Worm (Caenorhabditis elegans): ENCODE data around the gene add-2.

add-2 gene

ce11 chrV:11995862-11996261 is 17.3 kb downstream of the add-2 start, which contains the start of gene C52E4.12:
TSS of gene C52E4.12 (plus strand) at chrV:11996162.
- TF ChIP-seq hpl-2 (GFP tag; optimal IDR thresholded peaks at IDR 0.05) (no peak), snu-23 (GFP tag; optimal IDR thresholded peaks at IDR 0.05) (no peak)

DNA sequence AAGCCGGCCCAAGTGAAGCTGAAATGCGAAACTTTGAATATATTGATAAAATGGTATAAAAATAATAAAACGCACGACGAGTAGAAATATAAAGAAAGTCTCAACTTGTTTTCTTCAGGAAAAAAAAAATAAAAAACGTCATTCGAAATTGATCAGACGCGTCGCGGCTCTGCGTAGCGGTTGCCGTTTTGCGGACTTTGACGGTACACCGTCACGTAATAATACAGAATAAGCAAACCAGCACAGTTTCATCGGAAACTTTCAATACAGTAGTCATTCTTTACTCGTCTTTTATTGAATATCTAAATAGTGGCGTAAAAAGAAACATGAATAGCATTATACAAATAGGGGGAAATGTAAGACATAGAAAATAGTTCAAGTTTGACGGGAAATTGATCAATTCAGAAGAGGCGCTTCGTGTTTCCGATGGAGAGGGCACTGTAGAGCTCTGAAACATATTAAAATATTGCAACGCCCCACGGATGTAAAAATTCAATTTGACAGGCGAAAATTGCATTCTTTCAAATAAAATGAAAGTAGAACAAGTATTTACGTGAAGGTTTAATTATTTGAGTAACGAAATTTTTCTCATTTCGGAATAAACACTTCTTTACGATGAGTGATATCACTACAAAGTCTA is 19.4 kb downstream of the add-2 start, which contains the start of the genes cyl-1 and C52E4.7:
cyl-1 (minus strand) TSS at position 18 of the 640 bp plus-strand sequence.
C52E4.7 (plus strand) TSS at position 590 of the 640 bp plus-strand sequence.
- TF ChIP-seq ets-5 (GFP tag; IDR thresholded peaks at IDR 0.05) (no peak), dsc-1 (tag; optimal IDR thresholded peaks at IDR 0.05) (no peak), alr-1 (tag; optimal IDR thresholded peaks at IDR 0.05; ENCODE audit: borderline replicate concordance) (no peak), lin-39 (tag; optimal IDR thresholded peaks at IDR 0.05) (no peak), pax-3 (tag; optimal IDR thresholded peaks at IDR 0.05) (no peak), snpc-4 (tag; optimal IDR thresholded peaks at IDR 0.05) (peak; percentile 59), nhr-47 (tag; optimal IDR thresholded peaks at IDR 0.05) (peak; percentile 50), nhr-77 (tag; optimal IDR thresholded peaks at IDR 0.05) (no peak), pqm-1 (tag; optimal IDR thresholded peaks at IDR 0.05) (no peak), irx-1 (tag; optimal IDR thresholded peaks at IDR 0.05) (no peak), fkh-10 (GFP tag; optimal IDR thresholded peaks at IDR 0.05) (no peak), grh-1 (GFP tag; IDR thresholded peaks at IDR 0.05) (no peak), zag-1 (tag; optimal IDR thresholded peaks at IDR 0.05) (no peak), unc-86 (tag; optimal IDR thresholded peaks at IDR 0.05) (no peak), lin-14 (GFP tag; optimal IDR thresholded peaks at IDR 0.05) (peak; percentile 56), lin-13 (GFP tag; optimal IDR thresholded peaks at IDR 0.05) (peak; percentile 46), pag-3 (tag; optimal IDR thresholded peaks at IDR 0.05; ENCODE audit: borderline replicate concordance, insufficient read depth) (no peak), fos-1 (tag; optimal IDR thresholded peaks at IDR 0.05) (no peak), nhr-84 (tag; optimal IDR thresholded peaks at IDR 0.05) (no peak), lin-15B (tag; optimal IDR thresholded peaks at IDR 0.05) (peak; percentile 57), mdl-1 (tag; optimal IDR thresholded peaks at IDR 0.05) (peak in 1 of 2 experiments; percentile 48), sup-37 (GFP tag; optimal IDR thresholded peaks at IDR 0.05) (no peak), egl-27 (tag; optimal IDR thresholded peaks at IDR 0.05) (no peak), nhr-28 (tag; optimal IDR thresholded peaks at IDR 0.05) (no peak), unc-98 (GFP tag; IDR thresholded peaks at IDR 0.05) (no peak), egl-13 (tag; optimal IDR thresholded peaks at IDR 0.05) (no peak), skn-1 (tag; optimal IDR thresholded peaks at IDR 0.05) (peak; percentile 76), lsy-2 (tag; optimal IDR thresholded peaks at IDR 0.05) (peak; percentile 54 to 86), swsn-7 (tag; optimal IDR thresholded peaks at IDR 0.05) (peak; percentile 37), lir-3 (tag; optimal IDR thresholded peaks at IDR 0.05; ENCODE audit: poor library complexity) (no peak), nhr-76 (tag; optimal IDR thresholded peaks at IDR 0.05) (no peak), unc-62 (GFP tag; optimal IDR thresholded peaks at IDR 0.05) (no peak), zip-4 (GFP tag; optimal IDR thresholded peaks at IDR 0.05) (no peak), isw-1 (GFP tag; IDR thresholded peaks at IDR 0.05) (no peak; the same call in 1 of the 2 replicates), blmp-1 (tag; optimal IDR thresholded peaks at IDR 0.05) (peak; percentile 72), hpl-2 (GFP tag; optimal IDR thresholded peaks at IDR 0.05) (no peak), mep-1 (tag; optimal IDR thresholded peaks at IDR 0.05) (peak; percentile 80), efl-3 (GFP tag; optimal IDR thresholded peaks at IDR 0.05) (no peak), F16B12.6 (tag; optimal IDR thresholded peaks at IDR 0.05) (peak; percentile 91), ces-1 (GFP tag; optimal IDR thresholded peaks at IDR 0.05) (no peak), hlh-4 (tag; optimal IDR thresholded peaks at IDR 0.05) (no peak), elt-3 (tag; optimal IDR thresholded peaks at IDR 0.05) (peak in 1 of 6 experiments; percentile 44), nhr-12 (tag; optimal IDR thresholded peaks at IDR 0.05) (no peak), tlp-1 (tag; optimal IDR thresholded peaks at IDR 0.05) (no peak), jun-1 (tag; optimal IDR thresholded peaks at IDR 0.05) (no peak), sptf-1 (tag; optimal IDR thresholded peaks at IDR 0.05) (no peak), hlh-17 (GFP tag; optimal IDR thresholded peaks at IDR 0.05; ENCODE audit: borderline replicate concordance) (no peak), snu-23 (GFP tag; optimal IDR thresholded peaks at IDR 0.05) (peak; percentile 63), nhr-85 (tag) (peak; percentile 42), C04F5.9 (tag; optimal IDR thresholded peaks at IDR 0.05) (no peak)
